Fruit fly (Drosophila melanogaster) whole organism, prepupa: ENCODE results near the gene Plc21C.

Experiments used
- Blimp-1 ChIP-seq: fragments of 200-800 bp; sonication (Bioruptor generic); optimal IDR thresholded peaks from 3 replicates; lab custom pipeline; 2017; ENCODE audit warnings: missing biosample characterization, missing genetic modification characterization, mild to moderate bottlenecking, moderate library complexity, missing genetic modification reagents
- CG10631 ChIP-seq: fragments of 200-800 bp; sonication (Bioruptor generic); optimal IDR thresholded peaks from 2 replicates; lab custom pipeline; 2016; ENCODE audit warnings: missing biosample characterization, missing genetic modification characterization
- CG11294 ChIP-seq: fragments of 200-800 bp; sonication (Bioruptor generic); IDR thresholded peaks from 2 replicates; pipeline ENCODE4 v1.3.6; 2022; ENCODE audit warnings: missing biosample characterization, missing genetic modification characterization
- CG11762 ChIP-seq: fragments of 200-800 bp; sonication (Bioruptor generic); optimal IDR thresholded peaks from 3 replicates; lab custom pipeline; 2016; ENCODE audit warnings: missing biosample characterization, missing genetic modification characterization; ENCODE audit not compliant: insufficient read depth
- CG1621 ChIP-seq: fragments of 200-800 bp; sonication (Bioruptor generic); optimal IDR thresholded peaks from 3 replicates; lab custom pipeline; 2018; ENCODE audit warnings: missing biosample characterization, mild to moderate bottlenecking, missing genetic modification characterization
- CG3032 ChIP-seq: fragments of 200-800 bp; optimal IDR thresholded peaks from 2 replicates; lab custom pipeline; 2019; ENCODE audit warnings: missing biosample characterization, mild to moderate bottlenecking, missing genetic modification characterization, moderate library complexity
- CG34406 ChIP-seq: fragments of 200-800 bp; sonication (Bioruptor generic); optimal IDR thresholded peaks from 3 replicates; lab custom pipeline; 2016; ENCODE audit warnings: missing biosample characterization, missing genetic modification characterization
- CG3919 ChIP-seq: fragments of 200-800 bp; sonication (Bioruptor generic); optimal IDR thresholded peaks from 3 replicates; lab custom pipeline; 2016; ENCODE audit warnings: missing biosample characterization, missing genetic modification characterization
- CG6854 ChIP-seq: fragments of 200-800 bp; sonication (Bioruptor generic); optimal IDR thresholded peaks from 2 replicates; lab custom pipeline; 2017; ENCODE audit warnings: missing biosample characterization, mild to moderate bottlenecking, missing genetic modification characterization
- CG7368 ChIP-seq: fragments of 200-800 bp; sonication (Bioruptor generic); optimal IDR thresholded peaks from 3 replicates; lab custom pipeline; 2016; ENCODE audit warnings: missing biosample characterization, missing genetic modification characterization
- CG9139 ChIP-seq: fragments of 200-800 bp; sonication (Bioruptor generic); optimal IDR thresholded peaks from 3 replicates; lab custom pipeline; 2017; ENCODE audit warnings: missing biosample characterization, mild to moderate bottlenecking, missing genetic modification characterization
- Eip75B ChIP-seq: fragments of 200-800 bp; sonication (Bioruptor generic); optimal IDR thresholded peaks from 3 replicates; lab custom pipeline; 2016; ENCODE audit warnings: missing biosample characterization, missing genetic modification characterization
- Eip78C ChIP-seq: fragments of 200-800 bp; sonication (Bioruptor generic); peaks from one replicate; lab custom pipeline; 2016; ENCODE audit warnings: missing biosample characterization, missing genetic modification characterization
- Ets96B ChIP-seq: fragments of 200-800 bp; optimal IDR thresholded peaks from 2 replicates; lab custom pipeline; 2019; ENCODE audit warnings: missing biosample characterization, mild to moderate bottlenecking, missing genetic modification characterization, moderate library complexity
- Hr38 ChIP-seq: sonication (Bioruptor generic); optimal IDR thresholded peaks from 2 replicates; lab custom pipeline; 2016; ENCODE audit warnings: missing biosample characterization, missing genetic modification characterization
- Lpt ChIP-seq: fragments of 200-800 bp; sonication (Bioruptor generic); optimal IDR thresholded peaks from 3 replicates; lab custom pipeline; 2016; ENCODE audit warnings: missing biosample characterization, missing genetic modification characterization
- Sox14 ChIP-seq: fragments of 200-800 bp; sonication (Bioruptor generic); optimal IDR thresholded peaks from 3 replicates; lab custom pipeline; 2016; ENCODE audit warnings: missing biosample characterization, missing genetic modification characterization
- achi ChIP-seq: fragments of 200-800 bp; sonication (Bioruptor generic); optimal IDR thresholded peaks from 3 replicates; lab custom pipeline; 2016; ENCODE audit warnings: missing biosample characterization, missing genetic modification characterization
- dac ChIP-seq: fragments of 200-800 bp; sonication (Bioruptor generic); optimal IDR thresholded peaks from 2 replicates; lab custom pipeline; 2017; ENCODE audit warnings: missing biosample characterization, mild to moderate bottlenecking, missing genetic modification characterization
- fd85E ChIP-seq: fragments of 200-800 bp; sonication (Bioruptor generic); optimal IDR thresholded peaks from 3 replicates; lab custom pipeline; 2016; ENCODE audit warnings: missing biosample characterization, missing genetic modification characterization
- fkh ChIP-seq: fragments of 200-800 bp; sonication (Bioruptor generic); optimal IDR thresholded peaks from 3 replicates; lab custom pipeline; 2017; ENCODE audit warnings: missing biosample characterization, mild to moderate bottlenecking, missing genetic modification characterization, moderate library complexity
- lz ChIP-seq: fragments of 200-800 bp; sonication (Bioruptor generic); optimal IDR thresholded peaks from 3 replicates; lab custom pipeline; 2016; ENCODE audit warnings: missing biosample characterization, missing genetic modification characterization
- pdm3 ChIP-seq: fragments of 200-800 bp; sonication (Bioruptor generic); optimal IDR thresholded peaks from 3 replicates; lab custom pipeline; 2016; ENCODE audit warnings: missing biosample characterization, missing genetic modification characterization
- salr ChIP-seq, 2 experiments: fragments of 200-800 bp; sonication (Bioruptor generic); optimal IDR thresholded peaks; 3 replicates each; lab custom pipeline; 2016 to 2018; ENCODE audit warnings: missing biosample characterization in 2 of 2, missing genetic modification characterization in 2 of 2, mild to moderate bottlenecking in 1 of 2
- spab ChIP-seq: fragments of 200-800 bp; sonication (Bioruptor generic); optimal IDR thresholded peaks from 2 replicates; lab custom pipeline; 2017; ENCODE audit warnings: missing biosample characterization, mild to moderate bottlenecking, missing genetic modification characterization, missing genetic modification reagents
- ss ChIP-seq, 2 experiments: fragments of 200-800 bp; sonication (Bioruptor generic); optimal IDR thresholded peaks; 2 replicates in 1 of 2; 3 replicates in 1 of 2; lab custom pipeline; 2017 to 2018; ENCODE audit warnings: mild to moderate bottlenecking in 2 of 2, missing biosample characterization in 2 of 2, missing genetic modification characterization in 2 of 2, moderate library complexity in 1 of 2
- svp ChIP-seq: fragments of 200-800 bp; sonication (Bioruptor generic); peaks from one replicate; lab custom pipeline; 2016; ENCODE audit warnings: missing biosample characterization, missing genetic modification characterization
- topi ChIP-seq: fragments of 200-800 bp; sonication (Bioruptor generic); optimal IDR thresholded peaks from 3 replicates; lab custom pipeline; 2016; ENCODE audit warnings: missing biosample characterization, missing genetic modification characterization
- vri ChIP-seq: fragments of 200-800 bp; sonication (Bioruptor generic); optimal IDR thresholded peaks from 3 replicates; lab custom pipeline; 2016; ENCODE audit warnings: missing biosample characterization, mild to moderate bottlenecking, missing genetic modification characterization

Plc21C gene

dm6 chr2L:286421-286820 is 19.3 kb upstream of the Plc21C start (continued):
- TF ChIP-seq CG11762 (GFP tag; lab: Kevin White, UChicago) (peak; percentile 62), Eip75B (GFP tag; lab: Kevin White, UChicago) (peak; percentile 84), lz (GFP tag; lab: Kevin White, UChicago) (peak; percentile 73), spab (GFP tag; lab: Kevin White, UChicago) (peak; percentile 46), fd85E (GFP tag; lab: Kevin White, UChicago) (peak; percentile 46), ss (GFP tag; optimal IDR thresholded peaks at IDR 0.05; lab: Kevin White, UChicago) (peak; percentile 64 to 82), CG6854 (peak; percentile 86), topi (GFP tag; lab: Kevin White, UChicago) (peak; percentile 81)
- TF ChIP-seq, all 60 proteins: peak for 52

dm6 chr2L:289044-289443 is 16.7 kb upstream of the Plc21C start, which contains the start of gene Amnionless:
Gene Amnionless, minus strand, starts transcription at chr2L:289144.
- no peak for TF ChIP-seq salr (GFP tag; optimal IDR thresholded peaks at IDR 0.05; lab: Kevin White, UChicago)
- TF ChIP-seq pdm3 (GFP tag; lab: Kevin White, UChicago), result no peak
- no peak for TF ChIP-seq CG34406 (GFP tag; lab: Kevin White, UChicago)
- TF ChIP-seq fkh (GFP tag; lab: Kevin White, UChicago), result no peak

dm6 chr2L:290373-290772 is 15.4 kb upstream of the Plc21C start:
- TF ChIP-seq dac (no peak), CG1621 (peak; percentile 7)

dm6 chr2L:290949-291348 is 14.8 kb upstream of the Plc21C start:
- TF ChIP-seq CG3919 (GFP tag; lab: Kevin White, UChicago) (no peak), CG11294 (GFP tag; lab: Robert Waterston, UW) (no peak), Eip78C (GFP tag; lab: Kevin White, UChicago) (peak; percentile 54)

- TF ChIP-seq achi (GFP tag; lab: Kevin White, UChicago) (no peak), fd85E (GFP tag; lab: Kevin White, UChicago) (no peak), CG7368 (GFP tag; lab: Kevin White, UChicago) (no peak), CG10631 (GFP tag; lab: Kevin White, UChicago) (no peak), vri (GFP tag; lab: Kevin White, UChicago) (no peak), CG9139 (no peak), Sox14 (GFP tag; lab: Kevin White, UChicago) (no peak), Blimp-1 (GFP tag; lab: Kevin White, UChicago) (no peak), svp (GFP tag; lab: Kevin White, UChicago) (no peak), CG3032 (tag; lab: Kevin White, UChicago) (no peak), CG34406 (GFP tag; lab: Kevin White, UChicago) (no peak), topi (GFP tag; lab: Kevin White, UChicago) (no peak), Ets96B (tag; lab: Kevin White, UChicago) (no peak), ss (GFP tag; optimal IDR thresholded peaks at IDR 0.05; lab: Kevin White, UChicago) (no peak), Hr38 (no peak), Eip78C (GFP tag; lab: Kevin White, UChicago) (no peak), Lpt (GFP tag; lab: Kevin White, UChicago) (no peak), pdm3 (GFP tag; lab: Kevin White, UChicago) (no peak)
These were observed 14.1 kb upstream of the Plc21C start, which contains the start of gene CG3625 for dm6 chr2L:291657-292056. Gene CG3625, minus strand, starts transcription at chr2L:291795.

- TF ChIP-seq Eip78C (GFP tag; lab: Kevin White, UChicago) (peak; percentile 18), CG7368 (GFP tag; lab: Kevin White, UChicago) (no peak)
- TF ChIP-seq, all 60 proteins: peak for 1
These were observed 13.4 kb upstream of the Plc21C start, which contains the start of gene CG11562 for dm6 chr2L:292301-292700. Gene CG11562, plus strand, starts transcription at chr2L:292419.
